Worm (Caenorhabditis elegans): ENCODE results near the gene H40L08.2.

The H40L08.2 gene

DNA sequence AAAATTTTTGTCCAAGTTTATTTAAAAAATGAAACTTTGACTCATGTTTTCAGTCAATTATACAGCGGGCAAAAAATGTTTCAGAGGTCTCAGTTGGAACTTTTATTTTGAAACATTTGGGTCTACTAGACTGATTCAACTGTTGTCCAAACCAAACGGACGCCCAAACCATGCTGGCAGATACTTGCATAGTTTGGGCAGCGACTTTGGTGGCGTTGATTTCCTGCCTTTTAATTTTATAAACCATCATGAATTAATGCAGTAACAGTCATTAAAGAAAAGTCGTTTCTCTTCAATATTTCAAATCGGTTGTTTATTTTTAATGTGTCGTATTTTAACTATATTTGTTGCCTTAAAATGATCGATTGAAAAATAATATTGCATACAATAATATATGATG, 41.3 kb downstream of the H40L08.2 start (continued):
- no peak for TF ChIP-seq Y95B8A.8 (GFP tag; IDR thresholded peaks at IDR 0.05)
- no peak for TF ChIP-seq cebp-1 (GFP tag; IDR thresholded peaks at IDR 0.05)
- peak; percentile 21 for TF ChIP-seq cebp-1 (tag; optimal IDR thresholded peaks at IDR 0.05)
- no peak for TF ChIP-seq K11D2.4 (GFP tag; IDR thresholded peaks at IDR 0.05)
- TF ChIP-seq Y79H2A.3 (GFP tag; conservative IDR thresholded peaks at IDR 0.05) = no peak
- TF ChIP-seq ceh-91 (GFP tag; IDR thresholded peaks at IDR 0.05) = no peak
- peak; percentile 65 for TF ChIP-seq repo-1 (tag; optimal IDR thresholded peaks at IDR 0.05)
- TF ChIP-seq lin-40 (tag; optimal IDR thresholded peaks at IDR 0.05) = peak; percentile 51
- no peak for TF ChIP-seq rec-8 (tag; optimal IDR thresholded peaks at IDR 0.05)
- TF ChIP-seq madf-8 (GFP tag; conservative IDR thresholded peaks at IDR 0.05) = no peak
- peak; percentile 59; the same call in 1 of the 2 replicates for TF ChIP-seq madf-3 (GFP tag; IDR thresholded peaks at IDR 0.05)
- TF ChIP-seq F57A8.1 (GFP tag; optimal IDR thresholded peaks at IDR 0.05) = no peak
- no peak for TF ChIP-seq F23B12.7 (tag; optimal IDR thresholded peaks at IDR 0.05; ENCODE audit: insufficient read depth)
- no peak for TF ChIP-seq C06A6.2 (GFP tag; conservative IDR thresholded peaks at IDR 0.05)
- no peak for TF ChIP-seq snpc-1.1 (tag; optimal IDR thresholded peaks at IDR 0.05; ENCODE audit: insufficient read depth)
- TF ChIP-seq aptf-2 (GFP tag; conservative IDR thresholded peaks at IDR 0.05) = no peak
- no peak for TF ChIP-seq ztf-22 (GFP tag; optimal IDR thresholded peaks at IDR 0.05)
- TF ChIP-seq ZK185.1 (tag; optimal IDR thresholded peaks at IDR 0.05; ENCODE audit: poor library complexity, severe bottlenecking) = peak; percentile 19
- TF ChIP-seq ceh-58 (GFP tag; IDR thresholded peaks at IDR 0.05) = no peak
- no peak for TF ChIP-seq ztf-28 (GFP tag; IDR thresholded peaks at IDR 0.05)
- TF ChIP-seq let-607 (tag; optimal IDR thresholded peaks at IDR 0.05) = no peak
- TF ChIP-seq efl-1 (GFP tag; optimal IDR thresholded peaks at IDR 0.05) = no peak
- TF ChIP-seq ceh-27 (GFP tag; optimal IDR thresholded peaks at IDR 0.05) = no peak
- TF ChIP-seq sptf-2 (GFP tag; optimal IDR thresholded peaks at IDR 0.05) = no peak
- TF ChIP-seq F22D6.2 (tag; optimal IDR thresholded peaks at IDR 0.05) = peak; percentile 17
- no peak for TF ChIP-seq mes-4 (tag; optimal IDR thresholded peaks at IDR 0.05)

DNA sequence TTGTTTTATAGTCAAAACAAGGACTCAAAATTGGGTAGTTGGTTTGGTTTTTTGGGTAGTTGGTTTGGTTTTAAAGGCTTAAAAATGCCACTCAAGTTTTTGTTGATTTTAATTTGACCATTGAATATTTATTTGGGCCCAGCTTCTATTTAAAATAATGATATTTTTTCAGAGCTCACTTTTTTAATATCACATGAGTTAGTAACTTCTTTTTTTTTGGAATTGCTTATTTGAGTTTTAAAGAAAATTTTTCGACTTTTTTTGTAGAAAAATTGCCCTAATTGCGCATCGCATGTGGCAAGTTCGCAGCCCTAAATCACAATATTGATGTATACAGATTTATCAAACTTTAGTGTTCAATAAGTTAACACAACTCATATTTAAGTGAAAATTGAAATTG, 41.8 kb downstream of the H40L08.2 start:
- TF ChIP-seq atf-7 (tag; optimal IDR thresholded peaks at IDR 0.05) (no peak), rcor-1 (GFP tag; IDR thresholded peaks at IDR 0.05) (no peak), ztf-22 (GFP tag; optimal IDR thresholded peaks at IDR 0.05) (no peak), chd-7 (tag; optimal IDR thresholded peaks at IDR 0.05) (no peak), nfyb-1 (GFP tag; IDR thresholded peaks at IDR 0.05) (no peak), lin-54 (GFP tag; optimal IDR thresholded peaks at IDR 0.05) (no peak), dox-1 (GFP tag; IDR thresholded peaks at IDR 0.05) (no peak), hlh-26 (GFP tag; conservative IDR thresholded peaks at IDR 0.05) (no peak)

DNA sequence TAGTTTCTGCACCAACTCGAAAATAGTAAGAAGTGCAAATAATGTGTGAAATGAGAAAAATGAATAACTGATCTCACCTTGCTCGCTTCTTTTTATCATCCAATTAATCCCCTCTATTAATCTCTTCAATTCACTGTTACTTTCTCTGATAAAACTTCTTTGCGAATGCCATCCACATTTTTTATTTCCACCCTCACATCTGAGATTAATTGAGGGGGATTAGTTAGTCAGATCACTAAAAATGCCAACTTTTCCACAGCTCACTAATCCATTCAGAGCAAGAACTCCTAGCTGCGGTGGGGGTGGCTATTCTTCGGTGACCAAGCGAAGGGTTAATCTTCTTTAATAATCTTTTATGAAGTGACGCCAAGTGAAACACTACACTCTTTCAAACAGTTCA, 42.8 kb downstream of the H40L08.2 start, which contains the start of gene dsc-1:
Gene dsc-1, minus strand, starts transcription at position 46 of the 400 bp plus-strand sequence.
- TF ChIP-seq bed-1 (GFP tag; IDR thresholded peaks at IDR 0.05) (no peak), lin-26 (GFP tag; IDR thresholded peaks at IDR 0.05) (no peak)

DNA sequence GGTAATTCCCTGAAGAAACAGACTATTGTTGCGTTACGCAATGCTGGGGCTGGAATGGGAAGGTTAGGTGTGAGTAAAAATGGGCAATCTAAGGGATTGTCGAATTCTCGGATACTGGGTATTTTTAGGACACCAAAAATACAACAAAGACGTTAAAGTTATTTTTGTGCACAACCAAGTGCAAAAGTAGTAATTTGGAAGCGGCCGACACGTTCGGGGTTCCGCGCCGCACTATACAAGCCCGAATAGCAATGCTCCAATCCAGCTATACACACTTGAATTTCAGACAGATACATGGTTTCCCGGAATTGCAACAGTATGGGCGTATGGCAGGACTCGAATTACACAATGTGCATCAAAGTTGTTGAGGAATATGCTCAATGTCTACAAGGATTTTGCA, 49.5 kb downstream of the H40L08.2 start:
- TF ChIP-seq ceh-40 (GFP tag; IDR thresholded peaks at IDR 0.05) = no peak
- no peak for TF ChIP-seq T07F8.4 (tag; optimal IDR thresholded peaks at IDR 0.05)
- TF ChIP-seq nhr-27 (tag; optimal IDR thresholded peaks at IDR 0.05) = no peak
- no peak for TF ChIP-seq snpc-4 (GFP tag; optimal IDR thresholded peaks at IDR 0.05)
- TF ChIP-seq snpc-4 (tag; optimal IDR thresholded peaks at IDR 0.05) = peak in 2 of 4 experiments; percentile 54 to 75
- no peak for TF ChIP-seq K11D2.4 (GFP tag; IDR thresholded peaks at IDR 0.05)
